Worm (Caenorhabditis elegans) whole organism, midembryonic: ENCODE results near the gene nonu-1.

ENCODE experiments used
- T22C8.4 ChIP-seq: fragments of 200-800 bp; sonication (Bioruptor generic); IDR thresholded peaks from 2 replicates; pipeline ENCODE4 v1.3.6; 2022; ENCODE audit warnings: missing genetic modification characterization, missing compliant biosample characterization
- flt-1 ChIP-seq: fragments of 200-800 bp; sonication (Bioruptor generic); IDR thresholded peaks from 2 replicates; pipeline ENCODE4 v1.3.6; 2022; ENCODE audit warnings: missing genetic modification characterization, missing compliant biosample characterization
- klf-2 ChIP-seq: fragments of 200-800 bp; sonication (Bioruptor generic); conservative IDR thresholded peaks from 2 replicates; pipeline ENCODE4 v1.3.6; 2022; ENCODE audit warnings: missing genetic modification reagents, missing genetic modification characterization, missing compliant biosample characterization
- ztf-23 ChIP-seq: fragments of 200-800 bp; sonication (Bioruptor generic); IDR thresholded peaks from 2 replicates; pipeline ENCODE4 v1.3.6; 2022; ENCODE audit warnings: missing genetic modification reagents, missing genetic modification characterization, missing compliant biosample characterization
- ztf-29 ChIP-seq: fragments of 200-800 bp; sonication (Bioruptor generic); IDR thresholded peaks from 2 replicates; pipeline ENCODE4 v1.3.6; 2022; ENCODE audit warnings: missing genetic modification reagents, missing genetic modification characterization, missing compliant biosample characterization

- TF ChIP-seq T22C8.4 (GFP tag; lab: Robert Waterston, UW) (no peak), ztf-29 (GFP tag; lab: Robert Waterston, UW) (no peak), klf-2 (no peak), flt-1 (GFP tag; lab: Robert Waterston, UW) (no peak), ztf-23 (GFP tag; lab: Robert Waterston, UW) (no peak)
Observed at ce11 chrIII:4837429-4837828, 12.3 kb downstream of the nonu-1 start, which contains the start of the genes acbp-7 and F26A1.19.
